Worm (Caenorhabditis elegans): ENCODE data around the gene F19G12.11.

The F19G12.11 gene

ce11 chrX:1401259-1401658, 25.1 kb downstream of the F19G12.11 start, which contains the start of gene ZK402.5:
Gene ZK402.5, minus strand, starts transcription at chrX:1401359.
- no peak for TF ChIP-seq unc-62 (GFP tag; optimal IDR thresholded peaks at IDR 0.05)

ce11 chrX:1397516-1397915, 28.8 kb downstream of the F19G12.11 start, which contains the start of gene H39E20.1:
Gene H39E20.1, minus strand, starts transcription at chrX:1397616.
- no peak for TF ChIP-seq unc-62 (GFP tag; optimal IDR thresholded peaks at IDR 0.05)

- TF ChIP-seq unc-62 (GFP tag; optimal IDR thresholded peaks at IDR 0.05): no peak
These were observed 30.5 kb downstream of the F19G12.11 start for ce11 chrX:1395793-1396192.

- no peak for TF ChIP-seq unc-62 (GFP tag; optimal IDR thresholded peaks at IDR 0.05)
These were observed 31.9 kb downstream of the F19G12.11 start for ce11 chrX:1394437-1394836.

- no peak for TF ChIP-seq unc-62 (GFP tag; optimal IDR thresholded peaks at IDR 0.05)
These were observed 32.4 kb downstream of the F19G12.11 start, which contains the start of gene F56C3.9 for ce11 chrX:1393891-1394290. Gene F56C3.9, minus strand, starts transcription at chrX:1393991.

ce11 chrX:1389382-1389983, 36.8 kb downstream of the F19G12.11 start:
- no peak for TF ChIP-seq unc-62 (GFP tag; optimal IDR thresholded peaks at IDR 0.05)

ce11 chrX:1386893-1387367, 39.4 kb downstream of the F19G12.11 start, which contains the start of gene F56C3.1:
Gene F56C3.1, plus strand, starts transcription at chrX:1387317.
- no peak for TF ChIP-seq unc-62 (GFP tag; optimal IDR thresholded peaks at IDR 0.05)

- no peak for TF ChIP-seq unc-62 (GFP tag; optimal IDR thresholded peaks at IDR 0.05)
These were observed 41.8 kb downstream of the F19G12.11 start, which contains the start of gene F56C3.8 for ce11 chrX:1384538-1384937. Gene F56C3.8, minus strand, starts transcription at chrX:1384638.

ce11 chrX:1383546-1383945, 42.8 kb downstream of the F19G12.11 start:
- no peak for TF ChIP-seq unc-62 (GFP tag; optimal IDR thresholded peaks at IDR 0.05)

- no peak for TF ChIP-seq unc-62 (GFP tag; optimal IDR thresholded peaks at IDR 0.05)
These were observed 44.8 kb downstream of the F19G12.11 start, which contains the start of gene F56C3.10 for ce11 chrX:1381565-1381964. Gene F56C3.10, minus strand, starts transcription at chrX:1381665.

ce11 chrX:1379391-1379790, 46.9 kb downstream of the F19G12.11 start:
- TF ChIP-seq unc-62 (GFP tag; optimal IDR thresholded peaks at IDR 0.05): no peak

Measured in whole organism, dauer.